Worm (Caenorhabditis elegans): ENCODE data around the gene cyp-25A6.

DNA sequence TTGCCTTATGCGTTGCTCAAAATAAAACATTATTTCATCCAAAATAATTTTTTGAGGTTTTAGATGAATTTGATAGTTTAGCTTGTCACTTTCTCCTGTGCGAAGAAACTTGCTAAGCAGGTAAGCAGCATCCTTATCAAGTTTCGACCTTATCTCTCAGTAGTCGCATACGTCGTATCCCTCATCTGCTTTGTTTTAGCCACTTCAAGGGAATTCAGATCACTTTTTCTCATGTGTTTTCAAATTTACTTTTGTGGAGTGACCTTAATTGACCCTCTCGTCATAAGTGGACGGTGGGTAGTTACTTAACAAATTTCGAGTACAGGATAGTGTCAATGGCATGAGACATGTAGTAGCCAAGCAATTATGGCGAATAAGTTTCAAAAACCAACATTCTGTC lies 39.4 kb downstream of the cyp-25A6 start:
- TF ChIP-seq egl-27 (tag; optimal IDR thresholded peaks at IDR 0.05), result no peak
- no peak for TF ChIP-seq unc-62 (GFP tag; optimal IDR thresholded peaks at IDR 0.05)
- no peak for TF ChIP-seq ztf-4 (tag; optimal IDR thresholded peaks at IDR 0.05)
- peak; percentile 90 for TF ChIP-seq ama-1 (optimal IDR thresholded peaks at IDR 0.05)
- TF ChIP-seq zag-1 (tag; optimal IDR thresholded peaks at IDR 0.05), result no peak
- no peak for TF ChIP-seq lin-39 (tag; optimal IDR thresholded peaks at IDR 0.05)

Data from whole organism, L3 larva.